Worm (Caenorhabditis elegans): ENCODE results near the gene Y57G11C.20.

The Y57G11C.20 gene

ce11 chrIV:14822267-14822666 lies 20.9 kb upstream of the Y57G11C.20 start (continued):
- TF ChIP-seq lir-3 (tag; optimal IDR thresholded peaks at IDR 0.05): no peak

ce11 chrIV:14824201-14824600 lies 19.0 kb upstream of the Y57G11C.20 start:
- TF ChIP-seq daf-16 (GFP tag; optimal IDR thresholded peaks at IDR 0.05) (no peak), daf-16 (tag; optimal IDR thresholded peaks at IDR 0.05) (no peak), ZK337.2 (GFP tag; IDR thresholded peaks at IDR 0.05) (no peak), zfp-3 (GFP tag; conservative IDR thresholded peaks at IDR 0.05) (0 out of 2 replicates have a peak, but pooled peaks have one; percentile 21), snpc-1.2 (GFP tag; IDR thresholded peaks at IDR 0.05) (0 out of 2 replicates have a peak, but pooled peaks have one; percentile 58), aha-1 (tag) (peak; percentile 14)

- TF ChIP-seq arid-1 (GFP tag; conservative IDR thresholded peaks at IDR 0.05) (peak; percentile 48; the same call in 1 of the 2 replicates), php-3 (GFP tag; IDR thresholded peaks at IDR 0.05) (no peak), mdl-1 (tag; optimal IDR thresholded peaks at IDR 0.05) (peak; percentile 16 to 82), lir-3 (tag; optimal IDR thresholded peaks at IDR 0.05) (no peak), ceh-82 (tag; optimal IDR thresholded peaks at IDR 0.05) (no peak), snpc-1.2 (GFP tag; IDR thresholded peaks at IDR 0.05) (peak; percentile 94), ceh-62 (tag; optimal IDR thresholded peaks at IDR 0.05) (no peak), Y5F2A.4 (GFP tag; optimal IDR thresholded peaks at IDR 0.05) (no peak), mdt-29 (GFP tag; IDR thresholded peaks at IDR 0.05) (0 out of 2 replicates have a peak, but pooled peaks have one; percentile 53), tag-97 (GFP tag; IDR thresholded peaks at IDR 0.05) (no peak), nhr-42 (GFP tag; IDR thresholded peaks at IDR 0.05) (no peak), aha-1 (tag) (peak; percentile 51), cey-2 (tag; optimal IDR thresholded peaks at IDR 0.05; ENCODE audit: borderline replicate concordance, insufficient read depth) (no peak), ama-1 (optimal IDR thresholded peaks at IDR 0.05) (no peak), lin-1 (GFP tag; IDR thresholded peaks at IDR 0.05) (no peak), mep-1 (tag; optimal IDR thresholded peaks at IDR 0.05) (peak; percentile 77), dve-1 (tag; optimal IDR thresholded peaks at IDR 0.05; ENCODE audit: insufficient read depth) (peak; percentile 30), snpc-4 (tag; optimal IDR thresholded peaks at IDR 0.05) (peak; percentile 4), dpl-1 (GFP tag; optimal IDR thresholded peaks at IDR 0.05) (peak; percentile 74), gei-8 (GFP tag; optimal IDR thresholded peaks at IDR 0.05) (no peak), skn-1 (tag; optimal IDR thresholded peaks at IDR 0.05) (no peak), mxl-2 (GFP tag; conservative IDR thresholded peaks at IDR 0.05) (no peak), madf-5 (GFP tag; IDR thresholded peaks at IDR 0.05) (no peak), T20F7.1 (GFP tag; optimal IDR thresholded peaks at IDR 0.05) (peak; percentile 87), lim-7 (GFP tag; IDR thresholded peaks at IDR 0.05) (0 out of 2 replicates have a peak, but pooled peaks have one; percentile 15), T26A8.4 (GFP tag; IDR thresholded peaks at IDR 0.05) (no peak), pha-4 (GFP tag; IDR thresholded peaks at IDR 0.05) (no peak; the same call in 1 of the 2 replicates), pha-4 (tag; optimal IDR thresholded peaks at IDR 0.05) (no peak), lin-39 (tag; optimal IDR thresholded peaks at IDR 0.05) (no peak), F10B5.3 (tag; optimal IDR thresholded peaks at IDR 0.05) (no peak), spr-1 (tag; optimal IDR thresholded peaks at IDR 0.05) (peak; percentile 49), unc-62 (GFP tag; optimal IDR thresholded peaks at IDR 0.05 in 1 of 2) (peak in 1 of 2 experiments; percentile 77), unc-62 (tag; optimal IDR thresholded peaks at IDR 0.05) (no peak), nhr-10 (tag; optimal IDR thresholded peaks at IDR 0.05) (no peak), mes-2 (tag; optimal IDR thresholded peaks at IDR 0.05; ENCODE audit: poor library complexity, severe bottlenecking) (peak; percentile 55), egl-27 (tag; optimal IDR thresholded peaks at IDR 0.05) (no peak), nhr-102 (tag; optimal IDR thresholded peaks at IDR 0.05) (peak; percentile 66), egl-43 (GFP tag; IDR thresholded peaks at IDR 0.05) (peak; percentile 55; the same call in 1 of the 2 replicates), duxl-1 (tag; optimal IDR thresholded peaks at IDR 0.05; ENCODE audit: poor library complexity) (peak; percentile 1), pqm-1 (tag; optimal IDR thresholded peaks at IDR 0.05) (peak; percentile 54), nhr-28 (tag; optimal IDR thresholded peaks at IDR 0.05) (peak; percentile 35), F44E2.7 (GFP tag; IDR thresholded peaks at IDR 0.05) (no peak), F37D6.2 (tag; optimal IDR thresholded peaks at IDR 0.05) (peak; percentile 41), nhr-11 (tag; optimal IDR thresholded peaks at IDR 0.05) (no peak)
Observed at ce11 chrIV:14824878-14825352, 18.2 kb upstream of the Y57G11C.20 start, which contains the start of gene sec-61.A. TSS of gene sec-61.A (minus strand) at chrIV:14825264.

Measured in whole organism, L4 larva.